Fruit fly (Drosophila melanogaster) whole organism, embryonic: ENCODE data around the gene CG7352.

Experiments
- Atf3 ChIP-seq: fragments of 200-800 bp; sonication (Bioruptor generic); optimal IDR thresholded peaks from 3 replicates; lab custom pipeline; 2016; ENCODE audit warnings: missing biosample characterization, missing genetic modification characterization
- Blimp-1 ChIP-seq: fragments of 200-800 bp; sonication (Bioruptor generic); optimal IDR thresholded peaks from 3 replicates; lab custom pipeline; 2018; ENCODE audit warnings: missing biosample characterization, missing genetic modification characterization, mild to moderate bottlenecking, moderate library complexity, missing genetic modification reagents
- CG10565 ChIP-seq: fragments of 200-800 bp; sonication (Bioruptor generic); optimal IDR thresholded peaks from 3 replicates; lab custom pipeline; 2016; ENCODE audit warnings: missing biosample characterization, mild to moderate bottlenecking, missing genetic modification characterization
- CG11247 ChIP-seq: fragments of 200-800 bp; sonication (Bioruptor generic); IDR thresholded peaks from 2 replicates; pipeline ENCODE4 v1.3.6; 2022; ENCODE audit warnings: missing biosample characterization, missing genetic modification characterization
- CG11695 ChIP-seq: fragments of 200-800 bp; sonication (Bioruptor generic); IDR thresholded peaks from 3 replicates; pipeline ENCODE4 v1.3.6; 2022; ENCODE audit warnings: missing biosample characterization, missing genetic modification characterization
- CG11696 ChIP-seq: fragments of 200-800 bp; sonication (Bioruptor generic); IDR thresholded peaks from 2 replicates; pipeline ENCODE4 v1.3.6; 2022; ENCODE audit warnings: missing biosample characterization, missing genetic modification characterization
- CG12942 ChIP-seq: fragments of 200-800 bp; sonication (Bioruptor generic); optimal IDR thresholded peaks from 3 replicates; lab custom pipeline; 2016; ENCODE audit warnings: missing biosample characterization, missing genetic modification characterization
- CG15269 ChIP-seq: fragments of 200-800 bp; sonication (Bioruptor generic); optimal IDR thresholded peaks from 2 replicates; lab custom pipeline; 2018; ENCODE audit warnings: missing biosample characterization, mild to moderate bottlenecking, missing genetic modification characterization, moderate library complexity
- CG1529 ChIP-seq: fragments of 200-800 bp; sonication (Bioruptor generic); optimal IDR thresholded peaks from 3 replicates; lab custom pipeline; 2018; ENCODE audit warnings: missing biosample characterization, missing genetic modification characterization
- CG1602 ChIP-seq: fragments of 200-800 bp; sonication (Bioruptor generic); optimal IDR thresholded peaks from 3 replicates; lab custom pipeline; 2016; ENCODE audit warnings: missing biosample characterization, missing genetic modification characterization
- CG16813 ChIP-seq: fragments of 200-800 bp; sonication (Bioruptor generic); IDR thresholded peaks from 3 replicates; pipeline ENCODE4 v1.3.6; 2022; ENCODE audit warnings: missing biosample characterization, missing genetic modification characterization; ENCODE audit not compliant: partially characterized antibody
- CG16815 ChIP-seq: fragments of 200-800 bp; sonication (Bioruptor generic); optimal IDR thresholded peaks from 3 replicates; lab custom pipeline; 2017; ENCODE audit warnings: missing biosample characterization, mild to moderate bottlenecking, missing genetic modification characterization
- CG18599 ChIP-seq: fragments of 200-800 bp; sonication (Bioruptor generic); optimal IDR thresholded peaks from 3 replicates; lab custom pipeline; 2017; ENCODE audit warnings: missing biosample characterization, missing genetic modification characterization, mild to moderate bottlenecking, moderate library complexity, missing genetic modification reagents
- CG4730 ChIP-seq: fragments of 200-800 bp; sonication (Bioruptor generic); IDR thresholded peaks from 2 replicates; pipeline ENCODE4 v1.3.6; 2022; ENCODE audit warnings: missing biosample characterization, missing genetic modification characterization
- CG6175 ChIP-seq: fragments of 200-800 bp; sonication (Bioruptor generic); IDR thresholded peaks from 3 replicates; pipeline ENCODE4 v1.3.6; 2022; ENCODE audit warnings: missing biosample characterization, missing genetic modification characterization
- CG6254 ChIP-seq: fragments of 200-800 bp; sonication (Bioruptor generic); optimal IDR thresholded peaks from 3 replicates; lab custom pipeline; 2017; ENCODE audit warnings: mild to moderate bottlenecking, missing biosample characterization, missing genetic modification reagents, missing genetic modification characterization
- CG7271 ChIP-seq: fragments of 200-800 bp; sonication (Bioruptor generic); optimal IDR thresholded peaks from 2 replicates; lab custom pipeline; 2018; ENCODE audit warnings: missing biosample characterization, mild to moderate bottlenecking, missing genetic modification characterization, moderate library complexity
- CG7556 ChIP-seq: fragments of 200-800 bp; sonication (Bioruptor generic); optimal IDR thresholded peaks from 2 replicates; lab custom pipeline; 2017; ENCODE audit warnings: missing biosample characterization, mild to moderate bottlenecking, missing genetic modification characterization
- CkIIα-i1 ChIP-seq: fragments of 200-800 bp; sonication (Bioruptor generic); IDR thresholded peaks from 2 replicates; pipeline ENCODE4 v1.3.6; 2022; ENCODE audit warnings: missing biosample characterization, missing genetic modification characterization
- Dbx ChIP-seq: fragments of 200-800 bp; sonication (Bioruptor generic); IDR thresholded peaks from 3 replicates; pipeline ENCODE4 v1.3.6; 2022; ENCODE audit warnings: missing biosample characterization, missing genetic modification characterization
- Deaf1 ChIP-seq: fragments of 200-800 bp; optimal IDR thresholded peaks from 3 replicates; lab custom pipeline; 2019; ENCODE audit warnings: missing biosample characterization, mild to moderate bottlenecking, missing genetic modification characterization, moderate library complexity
- Dfd ChIP-seq, 2 experiments: fragments of >200 bp; optimal IDR thresholded peaks; 2 replicates each; lab custom pipeline; 2017; ENCODE audit warnings: missing biosample characterization in 2 of 2, missing genetic modification characterization in 2 of 2
- Fer1 ChIP-seq: fragments of 200-800 bp; sonication (Bioruptor generic); optimal IDR thresholded peaks from 2 replicates; lab custom pipeline; 2017; ENCODE audit warnings: missing biosample characterization, mild to moderate bottlenecking, missing genetic modification characterization
- HHEX ChIP-seq: fragments of 200-800 bp; sonication (Bioruptor generic); optimal IDR thresholded peaks from 3 replicates; lab custom pipeline; 2017; ENCODE audit warnings: missing biosample characterization, mild to moderate bottlenecking, missing genetic modification characterization, missing genetic modification reagents
- Hr51 ChIP-seq, 2 experiments: fragments of 200-800 bp; sonication (Bioruptor generic); optimal IDR thresholded peaks; 2 replicates in 1 of 2; 3 replicates in 1 of 2; lab custom pipeline; 2016 to 2018; ENCODE audit warnings: missing biosample characterization in 2 of 2, missing genetic modification characterization in 2 of 2, mild to moderate bottlenecking in 1 of 2, moderate library complexity in 1 of 2
- Mad ChIP-seq: fragments of 200-800 bp; sonication (Bioruptor generic); optimal IDR thresholded peaks from 2 replicates; lab custom pipeline; 2016; ENCODE audit warnings: missing biosample characterization, missing genetic modification characterization
- Mes4 ChIP-seq: fragments of 200-800 bp; sonication (Bioruptor generic); optimal IDR thresholded peaks from 2 replicates; lab custom pipeline; 2016; ENCODE audit warnings: missing biosample characterization, missing genetic modification characterization
- NC2α ChIP-seq: fragments of 200-800 bp; sonication (Bioruptor generic); optimal IDR thresholded peaks from 2 replicates; lab custom pipeline; 2016; ENCODE audit warnings: missing biosample characterization, missing genetic modification characterization
- Nf-YA ChIP-seq: fragments of 200-800 bp; sonication (Bioruptor generic); IDR thresholded peaks from 2 replicates; pipeline ENCODE4 v1.3.6; 2022; ENCODE audit warnings: missing biosample characterization, missing genetic modification characterization
- Oaz ChIP-seq: fragments of 200-800 bp; sonication (Bioruptor generic); IDR thresholded peaks from 2 replicates; pipeline ENCODE4 v1.3.6; 2022; ENCODE audit warnings: missing biosample characterization, missing genetic modification characterization
- YL-1 ChIP-seq: fragments of 200-800 bp; sonication (Bioruptor generic); optimal IDR thresholded peaks from 3 replicates; lab custom pipeline; 2017; ENCODE audit warnings: missing biosample characterization, mild to moderate bottlenecking, missing genetic modification characterization
- bbx ChIP-seq: fragments of 200-800 bp; sonication (Bioruptor generic); IDR thresholded peaks from 2 replicates; pipeline ENCODE4 v1.3.6; 2022; ENCODE audit warnings: missing biosample characterization, missing genetic modification characterization; ENCODE audit not compliant: partially characterized antibody
- bsh ChIP-seq, 2 experiments: fragments of 200-800 bp; sonication (Bioruptor generic); optimal IDR thresholded peaks; 2 replicates each; lab custom pipeline; 2017 to 2018; ENCODE audit warnings: mild to moderate bottlenecking in 2 of 2, missing biosample characterization in 2 of 2, missing genetic modification characterization in 2 of 2, moderate library complexity in 1 of 2
- chinmo ChIP-seq: fragments of 200-800 bp; sonication (Bioruptor generic); IDR thresholded peaks from 4 replicates; pipeline ENCODE4 v1.3.6; 2022; ENCODE audit warnings: missing biosample characterization, missing genetic modification characterization; ENCODE audit not compliant: partially characterized antibody
- chn ChIP-seq: fragments of 200-800 bp; sonication (Bioruptor generic); optimal IDR thresholded peaks from 2 replicates; lab custom pipeline; 2016; ENCODE audit warnings: missing biosample characterization, missing genetic modification characterization
- danr ChIP-seq: fragments of 200-800 bp; sonication (Bioruptor generic); IDR thresholded peaks from 2 replicates; pipeline ENCODE4 v1.3.6; 2022; ENCODE audit warnings: missing biosample characterization, missing genetic modification characterization
- fru ChIP-seq: fragments of >200 bp; optimal IDR thresholded peaks from 2 replicates; lab custom pipeline; 2017
- ken ChIP-seq: fragments of 200-800 bp; sonication (Bioruptor generic); IDR thresholded peaks from 3 replicates; pipeline ENCODE4 v1.3.6; 2022; ENCODE audit warnings: missing biosample characterization, missing genetic modification characterization
- knrl ChIP-seq: fragments of 200-800 bp; sonication (Bioruptor generic); IDR thresholded peaks from 3 replicates; pipeline ENCODE4 v1.3.6; 2022; ENCODE audit warnings: missing biosample characterization, missing genetic modification characterization; ENCODE audit not compliant: partially characterized antibody
- lbe ChIP-seq: fragments of 200-800 bp; sonication (Bioruptor generic); optimal IDR thresholded peaks from 2 replicates; lab custom pipeline; 2016; ENCODE audit warnings: missing biosample characterization, mild to moderate bottlenecking, missing genetic modification characterization
- lov ChIP-seq, 2 experiments: fragments of 200-800 bp in 1 of 2; fragments of >200 bp in 1 of 2; sonication (Bioruptor generic) in 1 of 2; IDR thresholded peaks in 1 of 2; optimal IDR thresholded peaks in 1 of 2; 2 replicates in 1 of 2; 3 replicates in 1 of 2; pipeline versions ENCODE4 v1.3.6 to Lab custom; 2017 to 2022; ENCODE audit warnings: missing biosample characterization in 1 of 2, missing genetic modification characterization in 1 of 2
- psq ChIP-seq: fragments of 200-800 bp; sonication (Bioruptor generic); optimal IDR thresholded peaks from 2 replicates; lab custom pipeline; 2017; ENCODE audit warnings: missing biosample characterization, missing genetic modification characterization
- ro ChIP-seq: fragments of 200-800 bp; sonication (Bioruptor generic); IDR thresholded peaks from 2 replicates; pipeline ENCODE4 v1.3.6; 2022; ENCODE audit warnings: missing biosample characterization, missing genetic modification characterization
- row ChIP-seq: fragments of 200-800 bp; sonication (Bioruptor generic); IDR thresholded peaks from 3 replicates; pipeline ENCODE4 v1.3.6; 2022; ENCODE audit warnings: missing biosample characterization, missing genetic modification characterization
- schlank ChIP-seq: fragments of 200-800 bp; sonication (Bioruptor generic); optimal IDR thresholded peaks from 2 replicates; lab custom pipeline; 2018; ENCODE audit warnings: missing biosample characterization, mild to moderate bottlenecking, missing genetic modification characterization
- unc-4 ChIP-seq: fragments of 200-800 bp; sonication (Bioruptor generic); IDR thresholded peaks from 2 replicates; pipeline ENCODE4 v1.3.6; 2022; ENCODE audit warnings: missing biosample characterization, missing genetic modification characterization; ENCODE audit not compliant: partially characterized antibody
- vvl ChIP-seq: fragments of 200-800 bp; sonication (Bioruptor generic); IDR thresholded peaks from 2 replicates; pipeline ENCODE4 v1.3.6; 2022; ENCODE audit warnings: missing biosample characterization, missing genetic modification characterization
- yki ChIP-seq: fragments of >200 bp; optimal IDR thresholded peaks from 3 replicates; lab custom pipeline; 2018

The CG7352 gene

DNA sequence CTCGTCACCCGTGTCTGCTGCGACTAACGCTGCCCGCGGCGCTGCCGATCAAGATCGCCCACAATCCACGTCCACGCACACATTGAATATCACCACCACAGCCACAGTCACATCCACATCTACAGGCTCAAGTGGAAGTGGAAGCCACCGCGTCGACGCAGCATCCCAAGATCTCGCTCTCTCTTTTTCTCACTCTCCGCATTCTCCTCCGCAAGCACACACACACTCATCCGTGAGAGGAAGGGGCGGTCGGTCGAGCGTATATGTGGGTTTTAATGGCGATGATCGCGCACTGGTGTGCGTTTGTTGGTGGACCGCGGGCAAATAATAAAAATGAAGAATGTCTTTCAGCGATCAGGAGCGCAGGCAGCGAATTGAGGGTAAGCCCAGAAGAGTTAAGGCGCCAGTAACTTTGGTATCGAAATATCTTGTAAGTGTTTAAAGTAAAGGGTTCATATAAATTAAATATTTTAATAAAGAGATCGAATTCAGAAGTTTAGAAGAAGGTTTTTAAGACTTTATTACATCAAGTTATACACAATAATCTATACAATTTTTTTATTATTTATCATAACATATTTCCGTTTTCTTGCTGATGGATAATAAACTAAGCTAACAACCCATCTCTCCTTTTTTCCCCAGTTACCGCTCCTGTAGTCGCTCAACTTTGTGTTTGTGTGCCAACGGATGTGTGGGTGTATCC, 13.5 kb upstream of the CG7352 start, which contains the start of gene Poxm (continued):
- TF ChIP-seq Dfd (GFP tag; optimal IDR thresholded peaks at IDR 0.05; lab: Kevin White, UChicago) (peak in 1 of 2 experiments; percentile 83), chinmo (GFP tag; lab: Robert Waterston, UW) (no peak), CG10565 (GFP tag; lab: Kevin White, UChicago) (peak; percentile 33), bbx (GFP tag; lab: Robert Waterston, UW) (0 out of 2 replicates have a peak, but pooled peaks have one; percentile 21), Atf3 (GFP tag; lab: Kevin White, UChicago) (peak; percentile 27), Blimp-1 (GFP tag; lab: Kevin White, UChicago) (peak; percentile 87), schlank (tag; lab: Kevin White, UChicago) (no peak), CG16813 (GFP tag; lab: Robert Waterston, UW) (peak; percentile 56), row (GFP tag; lab: Robert Waterston, UW) (peak; percentile 92), ro (GFP tag; lab: Robert Waterston, UW) (peak; percentile 86), CG6175 (GFP tag; lab: Robert Waterston, UW) (peak; percentile 65; the same call in 2 of the 3 replicates), Oaz (GFP tag; lab: Robert Waterston, UW) (peak; percentile 78), Nf-YA (GFP tag; lab: Robert Waterston, UW) (peak; percentile 21; the same call in 1 of the 2 replicates), CG7556 (GFP tag; lab: Kevin White, UChicago) (peak; percentile 93), Fer1 (GFP tag; lab: Kevin White, UChicago) (no peak), CG11696 (GFP tag; lab: Robert Waterston, UW) (peak; percentile 66), YL-1 (peak; percentile 21), CG1602 (GFP tag; lab: Kevin White, UChicago) (peak; percentile 92), Mes4 (GFP tag; lab: Kevin White, UChicago) (no peak), yki (peak; percentile 49), lov (optimal IDR thresholded peaks at IDR 0.05; lab: Kevin White, UChicago) (no peak), lov (GFP tag; IDR thresholded peaks at IDR 0.05; lab: Robert Waterston, UW) (no peak), CG6254 (GFP tag; lab: Kevin White, UChicago) (peak; percentile 86), CG4730 (peak; percentile 82), vvl (GFP tag; lab: Robert Waterston, UW) (peak; percentile 89), CG11247 (GFP tag; lab: Robert Waterston, UW) (peak; percentile 63), Dbx (GFP tag; lab: Robert Waterston, UW) (peak; percentile 48; the same call in 1 of the 3 replicates), ken (peak; percentile 54; the same call in 2 of the 3 replicates), CG11695 (GFP tag; lab: Robert Waterston, UW) (peak; percentile 83; the same call in 2 of the 3 replicates), Deaf1 (tag; lab: Kevin White, UChicago) (peak; percentile 56), CG12942 (peak; percentile 77), chn (GFP tag; lab: Kevin White, UChicago) (peak; percentile 77), CG7271 (tag; lab: Kevin White, UChicago) (no peak), CG18599 (GFP tag; lab: Kevin White, UChicago) (peak; percentile 79), fru (lab: Kevin White, UChicago) (no peak), CG1529 (GFP tag; lab: Kevin White, UChicago) (peak; percentile 90), CkIIα-i1 (GFP tag; lab: Robert Waterston, UW) (no peak; the same call in 1 of the 2 replicates), CG15269 (tag; lab: Kevin White, UChicago) (peak; percentile 92), CG16815 (GFP tag; lab: Kevin White, UChicago) (peak; percentile 91), bsh (GFP tag; optimal IDR thresholded peaks at IDR 0.05; lab: Kevin White, UChicago) (peak; percentile 91 to 93), NC2α (GFP tag; lab: Kevin White, UChicago) (no peak), lbe (GFP tag; lab: Kevin White, UChicago) (peak; percentile 80), danr (GFP tag; lab: Robert Waterston, UW) (peak; percentile 86), Hr51 (GFP tag; optimal IDR thresholded peaks at IDR 0.05; lab: Kevin White, UChicago) (peak; percentile 51 to 91), HHEX (peak; percentile 89), psq (GFP tag; lab: Kevin White, UChicago) (peak; percentile 71), knrl (GFP tag; lab: Robert Waterston, UW) (peak; percentile 69; the same call in 2 of the 3 replicates), unc-4 (no peak), Mad (peak; percentile 80)
